Worm (Caenorhabditis elegans) whole organism, midembryonic: Measurements from ENCODE around the gene F53B2.5.

ENCODE experiments used
- T22C8.4 ChIP-seq: fragments of 200-800 bp; sonication (Bioruptor generic); IDR thresholded peaks from 2 replicates; pipeline ENCODE4 v1.3.6; 2022; ENCODE audit warnings: missing genetic modification characterization, missing compliant biosample characterization
- cog-1 ChIP-seq: sonication (generic microtip); optimal IDR thresholded peaks from 2 replicates; lab custom pipeline; 2016; ENCODE audit warnings: missing genetic modification characterization, missing compliant biosample characterization
- flt-1 ChIP-seq: fragments of 200-800 bp; sonication (Bioruptor generic); IDR thresholded peaks from 2 replicates; pipeline ENCODE4 v1.3.6; 2022; ENCODE audit warnings: missing genetic modification characterization, missing compliant biosample characterization
- klf-2 ChIP-seq: fragments of 200-800 bp; sonication (Bioruptor generic); conservative IDR thresholded peaks from 2 replicates; pipeline ENCODE4 v1.3.6; 2022; ENCODE audit warnings: missing genetic modification reagents, missing genetic modification characterization, missing compliant biosample characterization
- med-1 ChIP-seq: sonication (generic microtip); optimal IDR thresholded peaks from 2 replicates; lab custom pipeline; 2017; ENCODE audit warnings: missing genetic modification characterization, mild to moderate bottlenecking, missing compliant biosample characterization, antibody characterized with exemption, missing genetic modification reagents; ENCODE audit not compliant: insufficient read depth
- ref-1 ChIP-seq: fragments of 200-800 bp; sonication (Bioruptor generic); conservative IDR thresholded peaks from 2 replicates; pipeline ENCODE4 v1.3.6; 2022; ENCODE audit warnings: missing genetic modification reagents, missing genetic modification characterization, missing compliant biosample characterization
- tab-1 ChIP-seq: fragments of 200-800 bp; sonication (Bioruptor generic); IDR thresholded peaks from 2 replicates; pipeline ENCODE4 v1.3.6; 2022; ENCODE audit warnings: missing genetic modification characterization, missing compliant biosample characterization
- ztf-23 ChIP-seq: fragments of 200-800 bp; sonication (Bioruptor generic); IDR thresholded peaks from 2 replicates; pipeline ENCODE4 v1.3.6; 2022; ENCODE audit warnings: missing genetic modification reagents, missing genetic modification characterization, missing compliant biosample characterization
- ztf-29 ChIP-seq: fragments of 200-800 bp; sonication (Bioruptor generic); IDR thresholded peaks from 2 replicates; pipeline ENCODE4 v1.3.6; 2022; ENCODE audit warnings: missing genetic modification reagents, missing genetic modification characterization, missing compliant biosample characterization

DNA sequence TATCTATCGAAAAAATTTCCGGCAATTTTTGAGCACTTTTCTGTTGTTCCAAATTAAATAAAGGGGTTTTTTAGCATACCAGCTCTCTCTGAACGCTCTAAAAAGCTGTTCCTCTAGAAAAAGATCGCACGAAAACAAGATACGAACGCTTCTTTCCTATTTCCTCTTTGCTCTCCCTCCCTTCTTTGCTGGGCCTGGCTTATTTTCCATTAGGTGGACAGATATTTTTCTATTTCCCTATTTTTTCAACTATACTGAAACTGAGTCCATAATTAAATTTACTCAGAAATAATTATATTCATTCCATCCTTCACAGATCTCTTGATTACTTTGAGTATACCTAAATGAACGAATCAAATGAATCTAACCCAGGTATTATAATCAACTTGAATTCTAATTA is 29.0 kb downstream of the F53B2.5 start, which contains the start of gene sru-18:
- TF ChIP-seq tab-1, result no peak
- no peak for TF ChIP-seq med-1 (GFP tag; lab: Kevin White, UChicago)
- TF ChIP-seq klf-2 (GFP tag; lab: Robert Waterston, UW), result no peak
- no peak for TF ChIP-seq ref-1 (GFP tag; lab: Robert Waterston, UW)
- TF ChIP-seq ztf-29, result no peak
- TF ChIP-seq ztf-23 (GFP tag; lab: Robert Waterston, UW), result no peak
- TF ChIP-seq flt-1 (GFP tag; lab: Robert Waterston, UW), result no peak
- TF ChIP-seq cog-1 (tag; lab: Kevin White, UChicago), result no peak
- no peak for TF ChIP-seq T22C8.4
